Fruit fly (Drosophila melanogaster) whole organism, prepupa: ENCODE results near the gene FASN1.
A peak's percentile ranks its signal among the peaks of the same experiment; 100 is the strongest.

Experiments used
- Blimp-1 ChIP-seq: fragments of 200-800 bp; sonication (Bioruptor generic); optimal IDR thresholded peaks from 3 replicates; lab custom pipeline; 2017; ENCODE audit warnings: missing biosample characterization, missing genetic modification characterization, mild to moderate bottlenecking, moderate library complexity, missing genetic modification reagents
- CG10631 ChIP-seq: fragments of 200-800 bp; sonication (Bioruptor generic); optimal IDR thresholded peaks from 2 replicates; lab custom pipeline; 2016; ENCODE audit warnings: missing biosample characterization, missing genetic modification characterization
- CG11294 ChIP-seq: fragments of 200-800 bp; sonication (Bioruptor generic); IDR thresholded peaks from 2 replicates; pipeline ENCODE4 v1.3.6; 2022; ENCODE audit warnings: missing biosample characterization, missing genetic modification characterization
- CG11762 ChIP-seq: fragments of 200-800 bp; sonication (Bioruptor generic); optimal IDR thresholded peaks from 3 replicates; lab custom pipeline; 2016; ENCODE audit warnings: missing biosample characterization, missing genetic modification characterization; ENCODE audit not compliant: insufficient read depth
- CG1621 ChIP-seq: fragments of 200-800 bp; sonication (Bioruptor generic); optimal IDR thresholded peaks from 3 replicates; lab custom pipeline; 2018; ENCODE audit warnings: missing biosample characterization, mild to moderate bottlenecking, missing genetic modification characterization
- CG16779 ChIP-seq: fragments of 200-800 bp; sonication (Bioruptor generic); optimal IDR thresholded peaks from 3 replicates; lab custom pipeline; 2017; ENCODE audit warnings: missing biosample characterization, mild to moderate bottlenecking, missing genetic modification characterization
- CG3032 ChIP-seq: fragments of 200-800 bp; optimal IDR thresholded peaks from 2 replicates; lab custom pipeline; 2019; ENCODE audit warnings: missing biosample characterization, mild to moderate bottlenecking, missing genetic modification characterization, moderate library complexity
- CG32006 ChIP-seq: fragments of 200-800 bp; sonication (Bioruptor generic); optimal IDR thresholded peaks from 3 replicates; lab custom pipeline; 2017; ENCODE audit warnings: missing biosample characterization, mild to moderate bottlenecking, missing genetic modification characterization
- CG34406 ChIP-seq: fragments of 200-800 bp; sonication (Bioruptor generic); optimal IDR thresholded peaks from 3 replicates; lab custom pipeline; 2016; ENCODE audit warnings: missing biosample characterization, missing genetic modification characterization
- CG3919 ChIP-seq: fragments of 200-800 bp; sonication (Bioruptor generic); optimal IDR thresholded peaks from 3 replicates; lab custom pipeline; 2016; ENCODE audit warnings: missing biosample characterization, missing genetic modification characterization
- CG4318 ChIP-seq: fragments of 200-800 bp; sonication (Bioruptor generic); optimal IDR thresholded peaks from 3 replicates; lab custom pipeline; 2017; ENCODE audit warnings: missing biosample characterization, mild to moderate bottlenecking, missing genetic modification characterization
- CG6163 ChIP-seq: fragments of 200-800 bp; sonication (Bioruptor generic); IDR thresholded peaks from 3 replicates; pipeline ENCODE4 v1.3.6; 2022; ENCODE audit warnings: missing biosample characterization, missing genetic modification characterization
- CG6276 ChIP-seq: fragments of 200-800 bp; sonication (Bioruptor generic); optimal IDR thresholded peaks from 2 replicates; lab custom pipeline; 2017; ENCODE audit warnings: missing biosample characterization, mild to moderate bottlenecking, missing genetic modification characterization
- CG6792 ChIP-seq: fragments of 200-800 bp; sonication (Bioruptor generic); optimal IDR thresholded peaks from 3 replicates; lab custom pipeline; 2016; ENCODE audit warnings: missing biosample characterization, missing genetic modification characterization
- CG6808 ChIP-seq: fragments of 200-800 bp; sonication (Bioruptor generic); optimal IDR thresholded peaks from 3 replicates; lab custom pipeline; 2017; ENCODE audit warnings: missing biosample characterization, missing genetic modification characterization, mild to moderate bottlenecking, moderate library complexity, missing genetic modification reagents
- CG7368 ChIP-seq: fragments of 200-800 bp; sonication (Bioruptor generic); optimal IDR thresholded peaks from 3 replicates; lab custom pipeline; 2016; ENCODE audit warnings: missing biosample characterization, missing genetic modification characterization
- CG8632 ChIP-seq: fragments of 200-800 bp; sonication (Bioruptor generic); optimal IDR thresholded peaks from 3 replicates; lab custom pipeline; 2016; ENCODE audit warnings: missing biosample characterization, missing genetic modification characterization
- CG9139 ChIP-seq: fragments of 200-800 bp; sonication (Bioruptor generic); optimal IDR thresholded peaks from 3 replicates; lab custom pipeline; 2017; ENCODE audit warnings: missing biosample characterization, mild to moderate bottlenecking, missing genetic modification characterization
- Eip75B ChIP-seq: fragments of 200-800 bp; sonication (Bioruptor generic); optimal IDR thresholded peaks from 3 replicates; lab custom pipeline; 2016; ENCODE audit warnings: missing biosample characterization, missing genetic modification characterization
- Eip78C ChIP-seq: fragments of 200-800 bp; sonication (Bioruptor generic); peaks from one replicate; lab custom pipeline; 2016; ENCODE audit warnings: missing biosample characterization, missing genetic modification characterization
- Eip93F ChIP-seq: fragments of 200-800 bp; sonication (Bioruptor generic); optimal IDR thresholded peaks from 2 replicates; lab custom pipeline; 2016; ENCODE audit warnings: missing biosample characterization, mild to moderate bottlenecking, missing genetic modification characterization
- Ets21C ChIP-seq: fragments of 200-800 bp; sonication (Bioruptor generic); optimal IDR thresholded peaks from 3 replicates; lab custom pipeline; 2016; ENCODE audit warnings: missing biosample characterization, missing genetic modification characterization
- Ets96B ChIP-seq: fragments of 200-800 bp; optimal IDR thresholded peaks from 2 replicates; lab custom pipeline; 2019; ENCODE audit warnings: missing biosample characterization, mild to moderate bottlenecking, missing genetic modification characterization, moderate library complexity
- Gug ChIP-seq: fragments of 200-800 bp; sonication (Bioruptor generic); IDR thresholded peaks from 2 replicates; pipeline ENCODE4 v1.3.6; 2022; ENCODE audit warnings: missing biosample characterization, missing genetic modification characterization
- Hr38 ChIP-seq: sonication (Bioruptor generic); optimal IDR thresholded peaks from 2 replicates; lab custom pipeline; 2016; ENCODE audit warnings: missing biosample characterization, missing genetic modification characterization
- Hr4 ChIP-seq: fragments of 200-800 bp; sonication (Bioruptor generic); optimal IDR thresholded peaks from 3 replicates; lab custom pipeline; 2016; ENCODE audit warnings: missing biosample characterization, missing genetic modification characterization
- Lpt ChIP-seq: fragments of 200-800 bp; sonication (Bioruptor generic); optimal IDR thresholded peaks from 3 replicates; lab custom pipeline; 2016; ENCODE audit warnings: missing biosample characterization, missing genetic modification characterization
- OdsH ChIP-seq: fragments of 200-800 bp; sonication (Bioruptor generic); optimal IDR thresholded peaks from 3 replicates; lab custom pipeline; 2016; ENCODE audit warnings: missing biosample characterization, missing genetic modification characterization
- Smox ChIP-seq: fragments of 200-800 bp; sonication (Bioruptor generic); optimal IDR thresholded peaks from 3 replicates; lab custom pipeline; 2016; ENCODE audit warnings: missing biosample characterization, missing genetic modification characterization
- Sox102F ChIP-seq: fragments of 200-800 bp; sonication (Bioruptor generic); optimal IDR thresholded peaks from 2 replicates; lab custom pipeline; 2016; ENCODE audit warnings: missing biosample characterization, mild to moderate bottlenecking, missing genetic modification characterization
- Sox14 ChIP-seq: fragments of 200-800 bp; sonication (Bioruptor generic); optimal IDR thresholded peaks from 3 replicates; lab custom pipeline; 2016; ENCODE audit warnings: missing biosample characterization, missing genetic modification characterization
- Sox15 ChIP-seq: fragments of 200-800 bp; sonication (Bioruptor generic); optimal IDR thresholded peaks from 3 replicates; lab custom pipeline; 2016; ENCODE audit warnings: missing biosample characterization, missing genetic modification characterization
- achi ChIP-seq: fragments of 200-800 bp; sonication (Bioruptor generic); optimal IDR thresholded peaks from 3 replicates; lab custom pipeline; 2016; ENCODE audit warnings: missing biosample characterization, missing genetic modification characterization
- acj6 ChIP-seq: fragments of 200-800 bp; sonication (Bioruptor generic); optimal IDR thresholded peaks from 3 replicates; lab custom pipeline; 2016; ENCODE audit warnings: missing biosample characterization, missing genetic modification characterization
- cyc ChIP-seq: fragments of 200-800 bp; sonication (Bioruptor generic); optimal IDR thresholded peaks from 3 replicates; lab custom pipeline; 2016; ENCODE audit warnings: missing biosample characterization, missing genetic modification characterization
- dac ChIP-seq: fragments of 200-800 bp; sonication (Bioruptor generic); optimal IDR thresholded peaks from 2 replicates; lab custom pipeline; 2017; ENCODE audit warnings: missing biosample characterization, mild to moderate bottlenecking, missing genetic modification characterization
- dsx ChIP-seq: fragments of 200-800 bp; optimal IDR thresholded peaks from 3 replicates; lab custom pipeline; 2019; ENCODE audit warnings: missing biosample characterization, mild to moderate bottlenecking, missing genetic modification characterization, moderate library complexity; ENCODE audit not compliant: poor library complexity, severe bottlenecking
- eg ChIP-seq: fragments of 200-800 bp; sonication (Bioruptor generic); IDR thresholded peaks from 3 replicates; pipeline ENCODE4 v1.3.6; 2022; ENCODE audit warnings: missing biosample characterization, missing genetic modification characterization
- esn ChIP-seq: fragments of 200-800 bp; sonication (Bioruptor generic); optimal IDR thresholded peaks from 2 replicates; lab custom pipeline; 2016; ENCODE audit warnings: missing biosample characterization, mild to moderate bottlenecking, missing genetic modification characterization, moderate library complexity
- fd59A ChIP-seq: fragments of 200-800 bp; sonication (Bioruptor generic); optimal IDR thresholded peaks from 2 replicates; lab custom pipeline; 2017; ENCODE audit warnings: missing biosample characterization, mild to moderate bottlenecking, missing genetic modification characterization, missing genetic modification reagents
- fkh ChIP-seq: fragments of 200-800 bp; sonication (Bioruptor generic); optimal IDR thresholded peaks from 3 replicates; lab custom pipeline; 2017; ENCODE audit warnings: missing biosample characterization, mild to moderate bottlenecking, missing genetic modification characterization, moderate library complexity
- lz ChIP-seq: fragments of 200-800 bp; sonication (Bioruptor generic); optimal IDR thresholded peaks from 3 replicates; lab custom pipeline; 2016; ENCODE audit warnings: missing biosample characterization, missing genetic modification characterization
- net ChIP-seq: fragments of 200-800 bp; sonication (Bioruptor generic); optimal IDR thresholded peaks from 3 replicates; lab custom pipeline; 2016; ENCODE audit warnings: missing biosample characterization, missing genetic modification characterization
- pdm3 ChIP-seq: fragments of 200-800 bp; sonication (Bioruptor generic); optimal IDR thresholded peaks from 3 replicates; lab custom pipeline; 2016; ENCODE audit warnings: missing biosample characterization, missing genetic modification characterization
- salr ChIP-seq, 2 experiments: fragments of 200-800 bp; sonication (Bioruptor generic); optimal IDR thresholded peaks; 3 replicates each; lab custom pipeline; 2016 to 2018; ENCODE audit warnings: missing biosample characterization in 2 of 2, missing genetic modification characterization in 2 of 2, mild to moderate bottlenecking in 1 of 2
- ss ChIP-seq, 2 experiments: fragments of 200-800 bp; sonication (Bioruptor generic); optimal IDR thresholded peaks; 2 replicates in 1 of 2; 3 replicates in 1 of 2; lab custom pipeline; 2017 to 2018; ENCODE audit warnings: mild to moderate bottlenecking in 2 of 2, missing biosample characterization in 2 of 2, missing genetic modification characterization in 2 of 2, moderate library complexity in 1 of 2
- svp ChIP-seq: fragments of 200-800 bp; sonication (Bioruptor generic); peaks from one replicate; lab custom pipeline; 2016; ENCODE audit warnings: missing biosample characterization, missing genetic modification characterization
- topi ChIP-seq: fragments of 200-800 bp; sonication (Bioruptor generic); optimal IDR thresholded peaks from 3 replicates; lab custom pipeline; 2016; ENCODE audit warnings: missing biosample characterization, missing genetic modification characterization

The FASN1 gene

DNA sequence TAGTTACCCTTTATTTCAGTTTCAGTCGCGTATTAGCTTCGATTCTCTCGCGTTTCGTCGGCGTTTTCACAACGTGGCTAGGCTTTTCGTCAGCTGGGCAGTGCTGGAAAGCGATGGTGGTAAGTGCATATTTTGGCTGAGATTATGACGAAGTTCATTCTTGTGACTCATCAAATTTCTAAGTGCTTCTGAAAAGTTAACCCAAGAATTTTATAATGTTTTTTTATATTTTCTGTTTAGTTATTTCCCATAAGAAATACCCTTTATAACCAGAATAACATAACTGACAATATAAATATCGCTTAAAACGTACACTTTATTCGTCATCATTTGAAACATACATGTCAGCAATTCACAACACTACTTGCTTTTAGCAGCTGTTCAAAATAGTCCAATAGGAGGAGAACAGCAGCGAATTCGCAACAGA lies 19.2 kb upstream of the FASN1 start, which contains the start of the genes CG17260 and SerRS (continued):
- no peak for TF ChIP-seq CG6276 (GFP tag; lab: Kevin White, UChicago)
- TF ChIP-seq achi (GFP tag; lab: Kevin White, UChicago) = peak; percentile 90
- no peak for TF ChIP-seq ss (GFP tag; optimal IDR thresholded peaks at IDR 0.05; lab: Kevin White, UChicago)
- no peak for TF ChIP-seq fkh (GFP tag; lab: Kevin White, UChicago)
- peak; percentile 85 for TF ChIP-seq CG6163
- peak; percentile 97 for TF ChIP-seq Eip78C
- TF ChIP-seq lz (GFP tag; lab: Kevin White, UChicago) = peak; percentile 97
- TF ChIP-seq topi (GFP tag; lab: Kevin White, UChicago) = peak; percentile 95
- peak; percentile 94 for TF ChIP-seq CG3919 (GFP tag; lab: Kevin White, UChicago)
- TF ChIP-seq CG9139 (GFP tag; lab: Kevin White, UChicago) = no peak
- TF ChIP-seq dac (GFP tag; lab: Kevin White, UChicago) = peak; percentile 86
- TF ChIP-seq Smox (GFP tag; lab: Kevin White, UChicago) = peak; percentile 92
- peak; percentile 89 for TF ChIP-seq CG11762
- TF ChIP-seq Ets96B (tag; lab: Kevin White, UChicago) = peak; percentile 89
- TF ChIP-seq CG6808 (GFP tag; lab: Kevin White, UChicago) = peak; percentile 72
- peak; percentile 70 for TF ChIP-seq fd59A (GFP tag; lab: Kevin White, UChicago)
- TF ChIP-seq Lpt (GFP tag; lab: Kevin White, UChicago) = peak; percentile 92
- TF ChIP-seq CG3032 (tag; lab: Kevin White, UChicago) = peak; percentile 92
- TF ChIP-seq CG34406 = peak; percentile 91
- TF ChIP-seq net (GFP tag; lab: Kevin White, UChicago) = peak; percentile 79
- TF ChIP-seq salr (GFP tag; optimal IDR thresholded peaks at IDR 0.05; lab: Kevin White, UChicago) = peak in 1 of 2 experiments; percentile 70
- peak; percentile 92 for TF ChIP-seq Ets21C
- TF ChIP-seq Eip93F (GFP tag; lab: Kevin White, UChicago) = peak; percentile 59
- peak; percentile 73 for TF ChIP-seq Hr38 (GFP tag; lab: Kevin White, UChicago)
- peak; percentile 95 for TF ChIP-seq pdm3 (GFP tag; lab: Kevin White, UChicago)
- peak; percentile 87 for TF ChIP-seq CG8632 (GFP tag; lab: Kevin White, UChicago)
- peak; percentile 96 for TF ChIP-seq Hr4
- peak; percentile 97 for TF ChIP-seq CG10631 (GFP tag; lab: Kevin White, UChicago)
- peak; percentile 95 for TF ChIP-seq Sox14 (GFP tag; lab: Kevin White, UChicago)
- no peak for TF ChIP-seq dsx
- TF ChIP-seq Sox102F (GFP tag; lab: Kevin White, UChicago) = no peak
- peak; percentile 91 for TF ChIP-seq Sox15
- TF ChIP-seq, all 60 proteins: peak for 45

DNA sequence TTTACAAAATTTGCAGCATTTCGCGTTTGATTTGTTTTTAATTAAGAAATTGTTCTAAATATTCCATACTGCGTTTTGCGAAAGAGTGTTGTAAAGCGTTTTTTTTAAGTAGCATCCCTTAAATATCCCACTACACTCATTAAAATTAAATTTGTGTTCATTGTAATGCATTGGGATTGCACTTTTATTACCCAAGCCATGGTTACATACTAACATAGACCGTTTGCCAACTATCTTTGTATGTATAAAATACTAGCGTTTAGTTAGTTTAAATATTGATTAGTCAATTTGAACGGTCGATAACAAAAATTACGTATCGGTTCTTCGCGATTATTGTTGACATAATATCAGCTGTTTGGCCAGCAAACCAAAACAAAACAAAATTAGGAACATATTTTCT lies 16.6 kb upstream of the FASN1 start, which contains the start of the genes cnir and CG17221:
Gene cnir, minus strand, starts transcription at position 39 of the 400 bp plus-strand sequence.
Gene CG17221, plus strand, starts transcription at position 203 of the 400 bp plus-strand sequence.
- TF ChIP-seq eg (GFP tag; lab: Robert Waterston, UW) (peak; percentile 41; the same call in 1 of the 3 replicates), fd59A (GFP tag; lab: Kevin White, UChicago) (peak; percentile 41), CG1621 (tag; lab: Kevin White, UChicago) (peak; percentile 3), svp (GFP tag; lab: Kevin White, UChicago) (peak; percentile 68), CG7368 (GFP tag; lab: Kevin White, UChicago) (peak; percentile 41), CG6163 (peak; percentile 36; the same call in 2 of the 3 replicates), CG6792 (GFP tag; lab: Kevin White, UChicago) (peak; percentile 57), Gug (GFP tag; lab: Robert Waterston, UW) (0 out of 2 replicates have a peak, but pooled peaks have one; percentile 26), cyc (GFP tag; lab: Kevin White, UChicago) (peak; percentile 72), Ets96B (tag; lab: Kevin White, UChicago) (no peak), lz (GFP tag; lab: Kevin White, UChicago) (peak; percentile 73), ss (GFP tag; optimal IDR thresholded peaks at IDR 0.05; lab: Kevin White, UChicago) (peak in 1 of 2 experiments; percentile 43), CG32006 (no peak), fkh (GFP tag; lab: Kevin White, UChicago) (peak; percentile 96), CG3032 (tag; lab: Kevin White, UChicago) (peak; percentile 61), CG4318 (no peak), OdsH (GFP tag; lab: Kevin White, UChicago) (peak; percentile 75), Eip75B (GFP tag; lab: Kevin White, UChicago) (peak; percentile 81), Blimp-1 (GFP tag; lab: Kevin White, UChicago) (no peak), acj6 (GFP tag; lab: Kevin White, UChicago) (peak; percentile 72), Hr38 (GFP tag; lab: Kevin White, UChicago) (no peak), Eip78C (peak; percentile 87), CG34406 (peak; percentile 48), esn (GFP tag; lab: Kevin White, UChicago) (peak; percentile 83), achi (GFP tag; lab: Kevin White, UChicago) (peak; percentile 75), CG16779 (no peak), Ets21C (peak; percentile 72), CG6276 (GFP tag; lab: Kevin White, UChicago) (no peak), CG11762 (peak; percentile 57), CG6808 (GFP tag; lab: Kevin White, UChicago) (no peak), CG11294 (GFP tag; lab: Robert Waterston, UW) (no peak), dac (GFP tag; lab: Kevin White, UChicago) (peak; percentile 17)
